Worm (Caenorhabditis elegans) whole organism, L4 larva: ENCODE data around the gene fbxa-218.

ENCODE experiments used
- F44E2.7 ChIP-seq: fragments of 200-800 bp; sonication (Bioruptor generic); IDR thresholded peaks from 2 replicates; pipeline ENCODE4 v2.1.2; 2022; ENCODE audit warnings: missing genetic modification characterization, missing compliant biosample characterization
- F49E8.2 ChIP-seq: sonication (generic microtip); optimal IDR thresholded peaks from 2 replicates; lab custom pipeline; 2016; ENCODE audit warnings: missing compliant biosample characterization, mild to moderate bottlenecking, missing genetic modification characterization, borderline replicate concordance
- T20F7.1 ChIP-seq: fragments of 200-800 bp; sonication (Bioruptor generic); optimal IDR thresholded peaks from 2 replicates; lab custom pipeline; 2018; ENCODE audit warnings: mild to moderate bottlenecking, missing genetic modification characterization, missing compliant biosample characterization
- aha-1 ChIP-seq: fragments of 150-350 bp; peaks from one replicate; lab custom pipeline; 2014; ENCODE audit warnings: missing biosample characterization, missing genetic modification characterization
- ama-1 ChIP-seq: fragments of 150-350 bp; optimal IDR thresholded peaks from 2 replicates; lab custom pipeline; 2014; ENCODE audit warnings: inconsistent platforms, mixed read lengths
- ceh-28 ChIP-seq: fragments of 150-350 bp; optimal IDR thresholded peaks from 2 replicates; lab custom pipeline; 2014; ENCODE audit warnings: missing biosample characterization, missing genetic modification reagents, missing genetic modification characterization
- ceh-44 ChIP-seq: fragments of 200-800 bp; sonication (Bioruptor generic); IDR thresholded peaks from 2 replicates; pipeline ENCODE4 v1.3.6; 2022; ENCODE audit warnings: missing genetic modification reagents, missing genetic modification characterization, missing compliant biosample characterization
- ceh-82 ChIP-seq: sonication (generic microtip); optimal IDR thresholded peaks from 2 replicates; lab custom pipeline; 2017; ENCODE audit warnings: missing biosample characterization, missing genetic modification characterization
- daf-16 ChIP-seq, 3 experiments: sonication (generic microtip); optimal IDR thresholded peaks; 2 replicates each; lab custom pipeline; 2016 to 2017; ENCODE audit warnings: missing genetic modification characterization in 3 of 3, missing genetic modification reagents in 3 of 3, mild to moderate bottlenecking in 2 of 3, missing compliant biosample characterization in 2 of 3, missing biosample characterization in 1 of 3, moderate library complexity in 1 of 3
- dpl-1 ChIP-seq: fragments of 150-350 bp; optimal IDR thresholded peaks from 2 replicates; lab custom pipeline; 2014; ENCODE audit warnings: missing biosample characterization, missing genetic modification reagents, missing genetic modification characterization
- dve-1 ChIP-seq: sonication (generic microtip); optimal IDR thresholded peaks from 2 replicates; lab custom pipeline; 2017; ENCODE audit warnings: antibody characterized with exemption, mild to moderate bottlenecking, missing genetic modification characterization, missing compliant biosample characterization; ENCODE audit not compliant: insufficient read depth
- gei-8 ChIP-seq: fragments of 200-800 bp; sonication (Bioruptor generic); optimal IDR thresholded peaks from 2 replicates; lab custom pipeline; 2018; ENCODE audit warnings: mild to moderate bottlenecking, missing genetic modification characterization, missing compliant biosample characterization
- hif-1 ChIP-seq, 2 experiments: sonication (generic microtip); optimal IDR thresholded peaks; 2 replicates each; lab custom pipeline; 2016 to 2017; ENCODE audit warnings: missing compliant biosample characterization in 2 of 2, missing genetic modification characterization in 2 of 2, missing genetic modification reagents in 2 of 2, missing genotype in 2 of 2, mild to moderate bottlenecking in 1 of 2
- hlh-30 ChIP-seq: sonication (generic microtip); optimal IDR thresholded peaks from 2 replicates; lab custom pipeline; 2017; ENCODE audit warnings: antibody characterized with exemption, mild to moderate bottlenecking, missing genetic modification characterization, missing compliant biosample characterization; ENCODE audit not compliant: insufficient read depth
- hmg-1.1 ChIP-seq: fragments of 200-800 bp; sonication (Bioruptor generic); IDR thresholded peaks from 2 replicates; pipeline ENCODE4 v1.3.6; 2022; ENCODE audit warnings: missing genetic modification reagents, missing genetic modification characterization, missing compliant biosample characterization
- lin-13 ChIP-seq: fragments of 150-350 bp; optimal IDR thresholded peaks from 2 replicates; lab custom pipeline; 2014; ENCODE audit warnings: missing biosample characterization, missing genetic modification reagents, missing genetic modification characterization
- lin-38 ChIP-seq: fragments of 200-800 bp; sonication (Bioruptor generic); IDR thresholded peaks from 2 replicates; pipeline ENCODE4 v1.3.6; 2022; ENCODE audit warnings: missing genetic modification reagents, missing genetic modification characterization, missing compliant biosample characterization
- lsy-2 ChIP-seq, 2 experiments: fragments of 150-350 bp in 1 of 2; sonication (generic microtip) in 1 of 2; optimal IDR thresholded peaks; 2 replicates each; lab custom pipeline; 2014 to 2017; ENCODE audit warnings: missing biosample characterization in 2 of 2, missing genetic modification characterization in 2 of 2
- madf-5 ChIP-seq, 2 experiments: fragments of 200-800 bp; sonication (Bioruptor generic); IDR thresholded peaks; 2 replicates each; pipeline ENCODE4 v1.3.6; 2022; ENCODE audit warnings: missing compliant biosample characterization in 2 of 2, missing genetic modification characterization in 2 of 2
- mdl-1 ChIP-seq, 2 experiments: fragments of 150-350 bp in 1 of 2; sonication (generic microtip) in 1 of 2; optimal IDR thresholded peaks; 2 replicates each; lab custom pipeline; 2014 to 2017; ENCODE audit warnings: missing biosample characterization in 2 of 2, missing genetic modification characterization in 2 of 2
- mep-1 ChIP-seq: fragments of 150-350 bp; sonication (generic microtip); optimal IDR thresholded peaks from 3 replicates; lab custom pipeline; 2014; ENCODE audit warnings: missing biosample characterization, missing genetic modification characterization
- mes-2 ChIP-seq: sonication (generic microtip); optimal IDR thresholded peaks from 2 replicates; lab custom pipeline; 2016; ENCODE audit warnings: missing genotype, mild to moderate bottlenecking, missing genetic modification characterization, missing compliant biosample characterization; ENCODE audit not compliant: poor library complexity, severe bottlenecking
- mxl-3 ChIP-seq: fragments of 200-800 bp; sonication (Bioruptor generic); optimal IDR thresholded peaks from 2 replicates; lab custom pipeline; 2018; ENCODE audit warnings: mild to moderate bottlenecking, missing genetic modification characterization, missing compliant biosample characterization
- nhr-11 ChIP-seq: fragments of 150-350 bp; optimal IDR thresholded peaks from 2 replicates; lab custom pipeline; 2014; ENCODE audit warnings: missing biosample characterization, missing genetic modification characterization
- nhr-237 ChIP-seq: sonication (generic microtip); optimal IDR thresholded peaks from 2 replicates; lab custom pipeline; 2017; ENCODE audit warnings: missing biosample characterization, missing genetic modification characterization
- nhr-28 ChIP-seq: fragments of 150-350 bp; optimal IDR thresholded peaks from 2 replicates; lab custom pipeline; 2014; ENCODE audit warnings: missing biosample characterization, missing genetic modification characterization
- nhr-6 ChIP-seq: fragments of 150-350 bp; optimal IDR thresholded peaks from 2 replicates; lab custom pipeline; 2014; ENCODE audit warnings: missing biosample characterization, missing genetic modification characterization
- nhr-76 ChIP-seq: fragments of 150-350 bp; optimal IDR thresholded peaks from 2 replicates; lab custom pipeline; 2014; ENCODE audit warnings: missing biosample characterization, missing genetic modification characterization
- nhr-77 ChIP-seq: fragments of 150-350 bp; optimal IDR thresholded peaks from 2 replicates; lab custom pipeline; 2014; ENCODE audit warnings: missing biosample characterization, missing genetic modification characterization
- pqm-1 ChIP-seq: sonication (generic microtip); optimal IDR thresholded peaks from 2 replicates; lab custom pipeline; 2017; ENCODE audit warnings: missing biosample characterization, missing genetic modification characterization
- sdz-12 ChIP-seq: fragments of 200-800 bp; sonication (Bioruptor generic); optimal IDR thresholded peaks from 2 replicates; lab custom pipeline; 2018; ENCODE audit warnings: mild to moderate bottlenecking, missing genetic modification characterization, missing compliant biosample characterization
- set-16 ChIP-seq: fragments of 200-800 bp; sonication (Bioruptor generic); IDR thresholded peaks from 2 replicates; pipeline ENCODE4 v1.3.6; 2022; ENCODE audit warnings: missing genetic modification reagents, missing genetic modification characterization, missing compliant biosample characterization
- tag-97 ChIP-seq: fragments of 200-800 bp; sonication (Bioruptor generic); IDR thresholded peaks from 2 replicates; pipeline ENCODE4 v1.3.6; 2022; ENCODE audit warnings: missing genetic modification characterization, missing compliant biosample characterization
- unc-130 ChIP-seq: sonication (generic microtip); optimal IDR thresholded peaks from 2 replicates; lab custom pipeline; 2016; ENCODE audit warnings: missing genetic modification reagents, missing genetic modification characterization, missing compliant biosample characterization
- ztf-11 ChIP-seq: fragments of 150-350 bp; optimal IDR thresholded peaks from 2 replicates; lab custom pipeline; 2014; ENCODE audit warnings: missing biosample characterization, missing genetic modification characterization
- ztf-7 ChIP-seq: fragments of 150-350 bp; optimal IDR thresholded peaks from 2 replicates; lab custom pipeline; 2014; ENCODE audit warnings: missing biosample characterization, missing genetic modification characterization

fbxa-218 gene

ce11 chrIII:12455651-12456420, 19.5 kb downstream of the fbxa-218 start (continued):
- no peak for TF ChIP-seq sdz-12 (GFP tag; lab: Kevin White, UChicago)
- no peak for TF ChIP-seq nhr-76 (tag; lab: Kevin White, UChicago)
- TF ChIP-seq hif-1 (tag; optimal IDR thresholded peaks at IDR 0.05; lab: Kevin White, UChicago): no peak
- TF ChIP-seq T20F7.1: no peak
- TF ChIP-seq ama-1: no peak
- TF ChIP-seq aha-1 (tag; lab: Kevin White, UChicago): peak; percentile 49
- no peak for TF ChIP-seq ztf-11 (tag; lab: Kevin White, UChicago)
- TF ChIP-seq mes-2 (tag; lab: Kevin White, UChicago): peak; percentile 47
- peak; percentile 67 for TF ChIP-seq lin-38 (GFP tag; lab: Robert Waterston, UW)
- no peak for TF ChIP-seq unc-130 (GFP tag; lab: Kevin White, UChicago)
- no peak for TF ChIP-seq nhr-6 (tag; lab: Kevin White, UChicago)
- TF ChIP-seq F44E2.7 (GFP tag; lab: Robert Waterston, UW): no peak
- TF ChIP-seq madf-5 (GFP tag; IDR thresholded peaks at IDR 0.05; lab: Robert Waterston, UW): no peak
- TF ChIP-seq, all 104 proteins: peak for 4

- TF ChIP-seq mep-1 (tag; lab: Kevin White, UChicago) (peak; percentile 57), gei-8 (GFP tag; lab: Kevin White, UChicago) (no peak), nhr-11 (tag; lab: Kevin White, UChicago) (peak; percentile 77), ztf-7 (tag; lab: Kevin White, UChicago) (peak; percentile 8), madf-5 (GFP tag; IDR thresholded peaks at IDR 0.05; lab: Robert Waterston, UW) (0 out of 4 replicates have a peak, but pooled peaks of 1 of the 2 experiments have one; percentile 2), dve-1 (peak; percentile 81), tag-97 (no peak), mxl-3 (peak; percentile 18), nhr-237 (tag; lab: Kevin White, UChicago) (no peak), nhr-28 (tag; lab: Kevin White, UChicago) (peak; percentile 69), ceh-44 (GFP tag; lab: Robert Waterston, UW) (no peak), aha-1 (tag; lab: Kevin White, UChicago) (peak; percentile 24), F49E8.2 (tag; lab: Kevin White, UChicago) (peak; percentile 58), lin-38 (GFP tag; lab: Robert Waterston, UW) (peak; percentile 9), set-16 (GFP tag; lab: Robert Waterston, UW) (no peak), ceh-28 (tag; lab: Kevin White, UChicago) (peak; percentile 62), hlh-30 (tag; lab: Kevin White, UChicago) (peak; percentile 93), hif-1 (tag; optimal IDR thresholded peaks at IDR 0.05; lab: Kevin White, UChicago) (peak in 1 of 2 experiments; percentile 27), ceh-82 (no peak), lin-13 (peak; percentile 11), pqm-1 (tag; lab: Kevin White, UChicago) (peak; percentile 40), dpl-1 (GFP tag; lab: Kevin White, UChicago) (peak; percentile 38), hmg-1.1 (GFP tag; lab: Robert Waterston, UW) (no peak), lsy-2 (tag; optimal IDR thresholded peaks at IDR 0.05; lab: Kevin White, UChicago) (peak in 1 of 2 experiments; percentile 39), daf-16 (GFP tag; optimal IDR thresholded peaks at IDR 0.05; lab: Kevin White, UChicago) (no peak), daf-16 (tag; optimal IDR thresholded peaks at IDR 0.05; lab: Kevin White, UChicago) (peak; percentile 91), nhr-77 (tag; lab: Kevin White, UChicago) (peak; percentile 11), mdl-1 (tag; optimal IDR thresholded peaks at IDR 0.05; lab: Kevin White, UChicago) (peak in 1 of 2 experiments; percentile 33), unc-130 (GFP tag; lab: Kevin White, UChicago) (peak; percentile 26), mes-2 (tag; lab: Kevin White, UChicago) (peak; percentile 58)
Observed at ce11 chrIII:12456801-12457647, 20.7 kb downstream of the fbxa-218 start, which contains the start of the genes scav-3 and Y49E10.21. Gene scav-3, minus strand, starts transcription at chrIII:12456850. Gene Y49E10.21, plus strand, starts transcription at chrIII:12457597.
